Worm (Caenorhabditis elegans) whole organism, late embryonic: ENCODE results near the gene nspb-2.

Experiments
- K02D7.2 ChIP-seq: sonication (generic microtip); optimal IDR thresholded peaks from 2 replicates; lab custom pipeline; 2017; ENCODE audit warnings: mild to moderate bottlenecking, missing genetic modification characterization, missing compliant biosample characterization
- T23F11.4 ChIP-seq: fragments of 200-800 bp; sonication (Bioruptor generic); optimal IDR thresholded peaks from 2 replicates; lab custom pipeline; 2018; ENCODE audit warnings: mild to moderate bottlenecking, missing genetic modification characterization, missing compliant biosample characterization
- Y22D7AL.16 ChIP-seq: sonication (generic microtip); optimal IDR thresholded peaks from 2 replicates; lab custom pipeline; 2016; ENCODE audit warnings: missing genetic modification characterization, missing compliant biosample characterization
- ama-1 ChIP-seq: fragments of 150-350 bp; optimal IDR thresholded peaks from 2 replicates; lab custom pipeline; 2014
- ceh-18 ChIP-seq: sonication (generic microtip); optimal IDR thresholded peaks from 2 replicates; lab custom pipeline; 2016; ENCODE audit warnings: missing genetic modification characterization, missing compliant biosample characterization
- ceh-19 ChIP-seq: fragments of 200-800 bp; sonication (Bioruptor generic); optimal IDR thresholded peaks from 2 replicates; lab custom pipeline; 2018; ENCODE audit warnings: mild to moderate bottlenecking, missing genetic modification characterization, missing compliant biosample characterization
- ceh-2 ChIP-seq: sonication (generic microtip); optimal IDR thresholded peaks from 2 replicates; lab custom pipeline; 2016; ENCODE audit warnings: missing genotype, missing genetic modification characterization, missing compliant biosample characterization
- ceh-22 ChIP-seq: sonication (generic microtip); optimal IDR thresholded peaks from 2 replicates; lab custom pipeline; 2017; ENCODE audit warnings: missing biosample characterization, missing genetic modification characterization
- ceh-24 ChIP-seq: sonication (generic microtip); optimal IDR thresholded peaks from 2 replicates; lab custom pipeline; 2016; ENCODE audit warnings: mild to moderate bottlenecking, missing genetic modification characterization, missing compliant biosample characterization
- ceh-31 ChIP-seq: sonication (generic microtip); optimal IDR thresholded peaks from 2 replicates; lab custom pipeline; 2016; ENCODE audit warnings: missing genetic modification characterization, missing compliant biosample characterization
- ceh-48 ChIP-seq: sonication (generic microtip); optimal IDR thresholded peaks from 2 replicates; lab custom pipeline; 2016; ENCODE audit warnings: missing genetic modification characterization, inconsistent platforms, missing compliant biosample characterization
- ceh-9 ChIP-seq: sonication (generic microtip); optimal IDR thresholded peaks from 2 replicates; lab custom pipeline; 2016; ENCODE audit warnings: mild to moderate bottlenecking, missing genetic modification characterization, inconsistent platforms, missing compliant biosample characterization
- elt-2 ChIP-seq: sonication (generic microtip); optimal IDR thresholded peaks from 2 replicates; lab custom pipeline; 2016; ENCODE audit warnings: missing genetic modification reagents, missing genetic modification characterization, missing compliant biosample characterization
- elt-4 ChIP-seq: sonication (generic microtip); optimal IDR thresholded peaks from 2 replicates; lab custom pipeline; 2016; ENCODE audit warnings: missing genetic modification characterization, missing compliant biosample characterization
- ets-4 ChIP-seq: sonication (generic microtip); optimal IDR thresholded peaks from 2 replicates; lab custom pipeline; 2016; ENCODE audit warnings: missing genetic modification characterization, missing compliant biosample characterization
- eyg-1 ChIP-seq: sonication (generic microtip); optimal IDR thresholded peaks from 2 replicates; lab custom pipeline; 2016; ENCODE audit warnings: missing genotype, missing genetic modification characterization, missing compliant biosample characterization
- fax-1 ChIP-seq: sonication (generic microtip); optimal IDR thresholded peaks from 2 replicates; lab custom pipeline; 2016; ENCODE audit warnings: missing genotype, missing genetic modification characterization, missing compliant biosample characterization
- fkh-10 ChIP-seq: fragments of 150-350 bp; optimal IDR thresholded peaks from 2 replicates; lab custom pipeline; 2014; ENCODE audit warnings: missing biosample characterization, missing genetic modification reagents, missing genetic modification characterization
- hlh-13 ChIP-seq: fragments of 200-800 bp; sonication (Bioruptor generic); optimal IDR thresholded peaks from 2 replicates; lab custom pipeline; 2018; ENCODE audit warnings: mild to moderate bottlenecking, missing genetic modification characterization, missing compliant biosample characterization
- hlh-8 ChIP-seq: sonication (generic microtip); optimal IDR thresholded peaks from 2 replicates; lab custom pipeline; 2016; ENCODE audit warnings: missing genotype, missing genetic modification characterization, missing compliant biosample characterization
- lim-6 ChIP-seq: sonication (generic microtip); optimal IDR thresholded peaks from 2 replicates; lab custom pipeline; 2016; ENCODE audit warnings: missing genetic modification characterization, missing compliant biosample characterization
- mec-3 ChIP-seq: sonication (generic microtip); optimal IDR thresholded peaks from 2 replicates; lab custom pipeline; 2016; ENCODE audit warnings: borderline replicate concordance, missing genetic modification characterization, missing compliant biosample characterization
- nfya-1 ChIP-seq: sonication (generic microtip); optimal IDR thresholded peaks from 2 replicates; lab custom pipeline; 2017; ENCODE audit warnings: missing genetic modification characterization, mild to moderate bottlenecking, missing compliant biosample characterization, antibody characterized with exemption, moderate library complexity
- nhr-11 ChIP-seq: fragments of 150-350 bp; optimal IDR thresholded peaks from 2 replicates; lab custom pipeline; 2014; ENCODE audit warnings: missing biosample characterization, missing genetic modification characterization
- nhr-232 ChIP-seq: sonication (generic microtip); optimal IDR thresholded peaks from 2 replicates; lab custom pipeline; 2016; ENCODE audit warnings: missing genetic modification characterization, missing compliant biosample characterization
- npax-4 ChIP-seq: sonication (generic microtip); optimal IDR thresholded peaks from 2 replicates; lab custom pipeline; 2016; ENCODE audit warnings: missing genetic modification characterization, missing compliant biosample characterization
- pag-3 ChIP-seq: sonication (generic microtip); optimal IDR thresholded peaks from 2 replicates; lab custom pipeline; 2016; ENCODE audit warnings: missing compliant biosample characterization, missing genetic modification characterization, borderline replicate concordance
- pat-9 ChIP-seq: fragments of 200-800 bp; sonication (Bioruptor generic); optimal IDR thresholded peaks from 2 replicates; lab custom pipeline; 2018; ENCODE audit warnings: mild to moderate bottlenecking, missing genetic modification characterization, moderate library complexity, missing compliant biosample characterization
- pax-1 ChIP-seq: fragments of 150-350 bp; optimal IDR thresholded peaks from 2 replicates; lab custom pipeline; 2014; ENCODE audit warnings: missing biosample characterization, missing genetic modification characterization
- pha-2 ChIP-seq: sonication (generic microtip); optimal IDR thresholded peaks from 2 replicates; lab custom pipeline; 2017; ENCODE audit warnings: mild to moderate bottlenecking, missing genetic modification characterization, missing compliant biosample characterization
- pha-4 ChIP-seq: fragments of 150-350 bp; optimal IDR thresholded peaks from 2 replicates; lab custom pipeline; 2018; ENCODE audit warnings: missing biosample characterization, missing genetic modification reagents, missing genetic modification characterization
- pqm-1 ChIP-seq: sonication (generic microtip); optimal IDR thresholded peaks from 2 replicates; lab custom pipeline; 2016; ENCODE audit warnings: missing genetic modification characterization, missing compliant biosample characterization
- pros-1 ChIP-seq: fragments of 150-350 bp; optimal IDR thresholded peaks from 2 replicates; lab custom pipeline; 2014; ENCODE audit warnings: missing biosample characterization, missing genetic modification reagents, missing genetic modification characterization
- ref-2 ChIP-seq: sonication (generic microtip); optimal IDR thresholded peaks from 2 replicates; lab custom pipeline; 2016; ENCODE audit warnings: missing genetic modification characterization, missing compliant biosample characterization
- rnt-1 ChIP-seq: sonication (generic microtip); optimal IDR thresholded peaks from 2 replicates; lab custom pipeline; 2016; ENCODE audit warnings: missing genetic modification characterization, missing compliant biosample characterization
- sdc-2 ChIP-seq: sonication (generic microtip); optimal IDR thresholded peaks from 2 replicates; lab custom pipeline; 2016; ENCODE audit warnings: missing genotype, missing genetic modification characterization, missing compliant biosample characterization
- sox-2 ChIP-seq: fragments of 200-800 bp; sonication (Bioruptor generic); IDR thresholded peaks from 2 replicates; pipeline ENCODE4 v1.3.6; 2022; ENCODE audit warnings: missing genetic modification reagents, missing genetic modification characterization, missing compliant biosample characterization
- sox-4 ChIP-seq: sonication (generic microtip); optimal IDR thresholded peaks from 2 replicates; lab custom pipeline; 2017; ENCODE audit warnings: mild to moderate bottlenecking, missing genetic modification characterization, inconsistent platforms, missing compliant biosample characterization
- tbx-2 ChIP-seq: sonication (generic microtip); optimal IDR thresholded peaks from 2 replicates; lab custom pipeline; 2016; ENCODE audit warnings: missing genetic modification characterization, missing compliant biosample characterization
- zip-5 ChIP-seq: sonication (generic microtip); optimal IDR thresholded peaks from 2 replicates; lab custom pipeline; 2016; ENCODE audit warnings: missing genetic modification characterization, missing compliant biosample characterization

Gene nspb-2

ce11 chrIV:6613296-6613695 lies 21.8 kb downstream of the nspb-2 start, which contains the start of gene drh-1:
TSS of gene drh-1 (minus strand) at chrIV:6613353.
- TF ChIP-seq pha-4 (tag; lab: Kevin White, UChicago) (no peak), Y22D7AL.16 (tag; lab: Kevin White, UChicago) (no peak), ceh-48 (no peak), elt-4 (tag; lab: Kevin White, UChicago) (no peak), pax-1 (tag; lab: Kevin White, UChicago) (no peak), fkh-10 (no peak), hlh-8 (tag; lab: Kevin White, UChicago) (no peak), ceh-24 (tag; lab: Kevin White, UChicago) (no peak), sox-2 (GFP tag; lab: Robert Waterston, UW) (no peak), nhr-232 (no peak), pqm-1 (tag; lab: Kevin White, UChicago) (no peak), zip-5 (tag; lab: Kevin White, UChicago) (no peak), sox-4 (tag; lab: Kevin White, UChicago) (no peak)
- TF ChIP-seq, all 69 proteins: peak for 0

- TF ChIP-seq T23F11.4 (no peak), pros-1 (tag; lab: Kevin White, UChicago) (no peak), mec-3 (no peak), nhr-11 (no peak), K02D7.2 (no peak), pag-3 (tag; lab: Kevin White, UChicago) (no peak), ama-1 (lab: Kevin White, UChicago) (no peak), lim-6 (tag; lab: Kevin White, UChicago) (no peak), zip-5 (tag; lab: Kevin White, UChicago) (no peak), sox-2 (GFP tag; lab: Robert Waterston, UW) (no peak), ceh-9 (no peak), ceh-48 (no peak), elt-2 (tag; lab: Kevin White, UChicago) (no peak)
Observed at ce11 chrIV:6618607-6619006, 27.1 kb downstream of the nspb-2 start.

- TF ChIP-seq tbx-2 (tag; lab: Kevin White, UChicago) = no peak
- no peak for TF ChIP-seq eyg-1
- TF ChIP-seq elt-2 (tag; lab: Kevin White, UChicago) = no peak
- TF ChIP-seq nfya-1 (tag; lab: Kevin White, UChicago) = no peak
- no peak for TF ChIP-seq hlh-8 (tag; lab: Kevin White, UChicago)
- TF ChIP-seq pha-2 (tag; lab: Kevin White, UChicago) = no peak
- no peak for TF ChIP-seq ceh-19 (GFP tag; lab: Kevin White, UChicago)
- no peak for TF ChIP-seq ceh-31 (tag; lab: Kevin White, UChicago)
- TF ChIP-seq ets-4 (tag; lab: Kevin White, UChicago) = no peak
- no peak for TF ChIP-seq ceh-22 (tag; lab: Kevin White, UChicago)
- TF ChIP-seq ceh-18 = no peak
- no peak for TF ChIP-seq fax-1 (tag; lab: Kevin White, UChicago)
- TF ChIP-seq pha-4 (tag; lab: Kevin White, UChicago) = no peak
- no peak for TF ChIP-seq rnt-1
- TF ChIP-seq hlh-13 (GFP tag; lab: Kevin White, UChicago) = no peak
- no peak for TF ChIP-seq ceh-2 (tag; lab: Kevin White, UChicago)
- no peak for TF ChIP-seq npax-4 (tag; lab: Kevin White, UChicago)
Observed at ce11 chrIV:6621252-6621651, 29.8 kb downstream of the nspb-2 start, which contains the start of gene C01B10.3. TSS of gene C01B10.3 (minus strand) at chrIV:6621352.

- no peak for TF ChIP-seq rnt-1
- no peak for TF ChIP-seq sdc-2
- TF ChIP-seq ama-1 (lab: Kevin White, UChicago) = no peak
- TF ChIP-seq pat-9 (tag; lab: Kevin White, UChicago) = no peak
- no peak for TF ChIP-seq ref-2 (tag; lab: Kevin White, UChicago)
Observed at ce11 chrIV:6622142-6622541, 30.6 kb downstream of the nspb-2 start.
